Worm (Caenorhabditis elegans): ENCODE results near the gene gphr-1.

Gene gphr-1

DNA sequence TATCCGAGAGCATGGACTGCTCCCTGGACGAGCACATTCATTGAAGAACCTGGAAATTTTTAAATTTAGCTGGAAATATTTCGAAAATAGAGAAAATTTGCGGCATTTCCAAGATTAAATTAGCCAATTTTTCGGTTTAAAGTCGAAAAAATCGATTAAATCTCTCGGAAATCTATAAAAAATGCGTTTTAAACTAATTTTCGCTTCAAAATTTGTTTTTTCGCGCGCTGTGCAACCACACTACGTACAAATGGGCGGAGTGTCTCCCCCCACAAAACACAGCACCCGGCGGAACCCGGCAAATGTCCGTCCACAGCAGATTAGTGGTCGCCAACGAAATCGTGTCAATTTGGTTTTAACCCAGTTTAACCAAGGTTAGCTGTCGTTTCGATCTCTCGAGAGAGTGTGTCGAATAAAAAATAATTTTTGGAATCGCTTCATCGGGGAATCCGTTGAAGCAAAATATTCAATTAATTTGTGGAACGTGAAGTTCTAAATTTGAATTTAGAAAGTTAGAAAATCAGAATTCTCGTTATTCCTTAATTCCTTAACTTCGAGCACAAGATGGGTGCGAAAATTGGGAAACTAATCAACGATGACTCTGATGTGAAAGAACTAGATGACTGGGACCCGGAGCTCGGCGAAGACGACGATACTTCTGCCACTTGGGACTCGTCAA is 31.4 kb downstream of the gphr-1 start, which contains the start of the genes tim-1 and Y75B8A.23 (continued):
- TF ChIP-seq Y53F4B.3 (GFP tag; IDR thresholded peaks at IDR 0.05) (peak; percentile 88), mcd-1 (GFP tag; IDR thresholded peaks at IDR 0.05) (peak; percentile 94), mxl-1 (tag; optimal IDR thresholded peaks at IDR 0.05) (no peak), bed-2 (GFP tag; IDR thresholded peaks at IDR 0.05) (peak; percentile 61; the same call in 1 of the 2 replicates), nhr-90 (tag; optimal IDR thresholded peaks at IDR 0.05) (no peak), F10E7.11 (tag; optimal IDR thresholded peaks at IDR 0.05) (peak; percentile 82), Y53G8AR.9 (GFP tag; conservative IDR thresholded peaks at IDR 0.05) (peak; percentile 95), ceh-100 (GFP tag; IDR thresholded peaks at IDR 0.05) (peak; percentile 89), ztf-25 (GFP tag; IDR thresholded peaks at IDR 0.05) (no peak), ztf-28 (GFP tag; IDR thresholded peaks at IDR 0.05) (peak; percentile 87), cebp-1 (GFP tag; IDR thresholded peaks at IDR 0.05) (peak; percentile 40; the same call in 1 of the 2 replicates), cebp-1 (tag; optimal IDR thresholded peaks at IDR 0.05) (peak; percentile 86), tlf-1 (GFP tag; optimal IDR thresholded peaks at IDR 0.05) (peak; percentile 95), atf-7 (tag; optimal IDR thresholded peaks at IDR 0.05) (peak; percentile 88), ccch-3 (GFP tag; optimal IDR thresholded peaks at IDR 0.05) (no peak), F23B12.7 (tag; optimal IDR thresholded peaks at IDR 0.05; ENCODE audit: insufficient read depth) (peak; percentile 96), unc-62 (GFP tag; optimal IDR thresholded peaks at IDR 0.05) (no peak), F22D6.2 (tag; optimal IDR thresholded peaks at IDR 0.05) (peak; percentile 64)

DNA sequence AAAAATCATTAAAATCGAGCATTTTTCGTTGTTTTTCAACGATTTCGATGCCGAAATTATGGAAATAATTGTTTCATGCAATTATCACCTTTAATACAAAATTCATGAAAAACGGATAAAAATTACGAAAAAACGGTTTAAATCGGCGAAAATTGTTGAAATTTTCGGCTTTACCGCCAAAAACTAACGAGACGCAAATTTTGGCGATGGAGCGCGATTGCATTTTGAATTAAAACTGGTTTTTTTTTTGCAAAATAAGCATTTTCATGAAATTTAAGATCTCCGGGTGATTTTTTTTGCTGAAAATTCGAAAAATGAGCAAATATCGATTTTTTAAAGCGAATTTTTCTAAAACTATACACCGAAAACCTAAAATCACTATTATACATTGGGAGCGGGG is 32.3 kb downstream of the gphr-1 start:
- peak; percentile 15 for TF ChIP-seq efl-1 (GFP tag; optimal IDR thresholded peaks at IDR 0.05)
- no peak for TF ChIP-seq madf-8 (GFP tag; conservative IDR thresholded peaks at IDR 0.05)

DNA sequence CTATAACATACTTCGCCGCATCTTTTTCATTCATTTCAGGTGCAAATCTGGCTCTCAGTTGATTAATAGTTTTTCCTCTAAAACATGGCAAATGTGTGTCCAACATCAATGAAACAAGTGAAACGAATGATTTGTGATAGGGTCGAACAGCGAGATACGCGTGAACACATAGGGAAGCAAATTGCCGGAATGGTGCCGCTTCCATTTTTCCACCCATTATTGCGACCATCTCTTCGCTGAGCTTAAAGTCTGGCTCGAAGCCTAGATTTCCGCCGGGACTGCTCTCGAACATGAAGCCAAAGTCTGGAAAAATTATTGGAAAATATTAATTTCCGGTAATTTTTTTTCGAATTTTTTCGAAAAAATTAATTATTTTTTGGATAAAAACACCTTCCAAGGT is 34.5 kb downstream of the gphr-1 start:
- TF ChIP-seq F57C9.4 (tag; optimal IDR thresholded peaks at IDR 0.05) (no peak), ceh-58 (GFP tag; IDR thresholded peaks at IDR 0.05) (no peak), B0035.1 (tag; optimal IDR thresholded peaks at IDR 0.05) (no peak), lsl-1 (GFP tag; optimal IDR thresholded peaks at IDR 0.05) (no peak), lin-54 (GFP tag; optimal IDR thresholded peaks at IDR 0.05) (no peak), nhr-80 (tag; optimal IDR thresholded peaks at IDR 0.05) (no peak), ccch-3 (GFP tag; optimal IDR thresholded peaks at IDR 0.05) (no peak), aptf-2 (GFP tag; conservative IDR thresholded peaks at IDR 0.05) (no peak), F55B11.4 (tag; optimal IDR thresholded peaks at IDR 0.05; ENCODE audit: borderline replicate concordance, insufficient read depth) (no peak)

- TF ChIP-seq rec-8 (tag; optimal IDR thresholded peaks at IDR 0.05) (no peak), zfh-2 (GFP tag; conservative IDR thresholded peaks at IDR 0.05) (peak; percentile 78), F37B4.10 (GFP tag; IDR thresholded peaks at IDR 0.05) (no peak), unc-62 (GFP tag; optimal IDR thresholded peaks at IDR 0.05) (no peak), madf-3 (GFP tag; IDR thresholded peaks at IDR 0.05) (0 out of 2 replicates have a peak, but pooled peaks have one; percentile 45)
These were observed 40.9 kb downstream of the gphr-1 start for ce11 chrIII:12259793-12260192.

- TF ChIP-seq Y79H2A.3 (GFP tag; conservative IDR thresholded peaks at IDR 0.05) (no peak), egl-18 (GFP tag; IDR thresholded peaks at IDR 0.05) (no peak), cebp-1 (GFP tag; IDR thresholded peaks at IDR 0.05) (no peak), cebp-1 (tag; optimal IDR thresholded peaks at IDR 0.05) (no peak), hmg-1.2 (GFP tag; IDR thresholded peaks at IDR 0.05) (no peak), attf-3 (GFP tag; conservative IDR thresholded peaks at IDR 0.05) (no peak), snpc-1.3 (tag; optimal IDR thresholded peaks at IDR 0.05; ENCODE audit: insufficient read depth) (no peak), ztf-25 (GFP tag; IDR thresholded peaks at IDR 0.05) (no peak)
These were observed 41.6 kb downstream of the gphr-1 start for ce11 chrIII:12260413-12260812.

Data from whole organism, young adult.